Worm (Caenorhabditis elegans) whole organism, late embryonic: ENCODE measurements around the gene cyp-33A1.

Source experiments
- ama-1 ChIP-seq: fragments of 150-350 bp; optimal IDR thresholded peaks from 2 replicates; lab custom pipeline; 2014
- ceh-14 ChIP-seq: sonication (generic microtip); optimal IDR thresholded peaks from 2 replicates; lab custom pipeline; 2016; ENCODE audit warnings: missing genotype, missing genetic modification characterization, missing compliant biosample characterization
- ceh-22 ChIP-seq: sonication (generic microtip); optimal IDR thresholded peaks from 2 replicates; lab custom pipeline; 2017; ENCODE audit warnings: missing biosample characterization, missing genetic modification characterization
- fkh-10 ChIP-seq: fragments of 150-350 bp; optimal IDR thresholded peaks from 2 replicates; lab custom pipeline; 2014; ENCODE audit warnings: missing biosample characterization, missing genetic modification reagents, missing genetic modification characterization
- hlh-30 ChIP-seq: sonication (generic microtip); optimal IDR thresholded peaks from 2 replicates; lab custom pipeline; 2017; ENCODE audit warnings: antibody characterized with exemption, missing genetic modification characterization, missing compliant biosample characterization; ENCODE audit not compliant: insufficient read depth

DNA sequence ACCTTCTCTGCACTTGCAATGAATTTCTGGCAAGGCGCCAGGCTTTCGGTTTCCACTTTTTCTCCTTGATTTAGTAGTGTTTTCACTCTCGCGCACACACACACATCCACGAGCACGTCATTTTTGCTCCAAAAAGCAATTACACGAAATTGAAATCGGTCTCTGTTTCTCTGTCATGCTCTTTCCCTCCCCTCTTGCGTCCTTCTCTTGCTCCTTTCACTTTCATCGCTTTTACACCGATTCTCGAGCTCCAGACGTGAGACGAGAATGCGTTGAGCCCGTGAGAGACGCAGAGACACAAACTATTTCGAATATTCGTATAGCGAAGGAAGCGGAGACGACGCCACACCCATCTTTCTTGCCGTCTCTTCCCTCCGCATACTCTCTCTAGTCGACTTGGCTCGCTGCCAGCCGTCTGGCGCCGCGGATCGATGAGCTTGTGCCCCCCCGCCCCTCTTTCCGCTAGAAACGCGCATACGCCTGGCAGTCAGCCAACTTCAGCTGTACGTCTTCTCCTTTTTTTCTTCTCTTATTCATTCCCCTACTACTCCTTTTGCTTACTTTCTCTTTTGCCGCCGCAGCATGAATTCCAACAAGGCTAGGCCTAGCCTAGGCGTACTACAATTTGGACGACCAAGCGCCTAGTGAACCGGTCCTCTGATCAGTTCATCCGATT, 46.9 kb upstream of the cyp-33A1 start:
- TF ChIP-seq ceh-14 (peak; percentile 92), fkh-10 (GFP tag; lab: Kevin White, UChicago) (no peak), ama-1 (no peak), ceh-22 (tag; lab: Kevin White, UChicago) (no peak), hlh-30 (tag; lab: Kevin White, UChicago) (no peak)
